Fruit fly (Drosophila melanogaster) whole organism, embryonic: ENCODE results near the gene e.

ENCODE experiments used
- Aef1 ChIP-seq: fragments of 200-800 bp; sonication (Bioruptor generic); IDR thresholded peaks from 3 replicates; pipeline ENCODE4 v1.3.6; 2022; ENCODE audit warnings: missing biosample characterization, missing genetic modification characterization
- Bdp1 ChIP-seq: fragments of 200-800 bp; sonication (Bioruptor generic); optimal IDR thresholded peaks from 3 replicates; lab custom pipeline; 2016; ENCODE audit warnings: missing biosample characterization, missing genetic modification characterization
- C15 ChIP-seq: fragments of 200-800 bp; sonication (Bioruptor generic); IDR thresholded peaks from 3 replicates; pipeline ENCODE4 v1.3.6; 2022; ENCODE audit warnings: missing biosample characterization, missing genetic modification characterization
- CG11398 ChIP-seq: fragments of 200-800 bp; sonication (Bioruptor generic); optimal IDR thresholded peaks from 2 replicates; lab custom pipeline; 2016; ENCODE audit warnings: missing biosample characterization, missing genetic modification characterization
- CG12299 ChIP-seq: fragments of 200-800 bp; sonication (Bioruptor generic); optimal IDR thresholded peaks from 2 replicates; lab custom pipeline; 2018; ENCODE audit warnings: missing biosample characterization, mild to moderate bottlenecking, missing genetic modification characterization
- CG12659 ChIP-seq: fragments of 200-800 bp; sonication (Bioruptor generic); optimal IDR thresholded peaks from 3 replicates; lab custom pipeline; 2017; ENCODE audit warnings: mild to moderate bottlenecking, missing biosample characterization, missing genetic modification reagents, missing genetic modification characterization
- CG14441 ChIP-seq: fragments of 200-800 bp; sonication (Bioruptor generic); IDR thresholded peaks from 2 replicates; pipeline ENCODE4 v1.3.6; 2022; ENCODE audit warnings: missing biosample characterization, missing genetic modification characterization
- CG15073 ChIP-seq: fragments of 200-800 bp; sonication (Bioruptor generic); optimal IDR thresholded peaks from 2 replicates; lab custom pipeline; 2016; ENCODE audit warnings: missing biosample characterization, missing genetic modification characterization
- CG16813 ChIP-seq: fragments of 200-800 bp; sonication (Bioruptor generic); IDR thresholded peaks from 3 replicates; pipeline ENCODE4 v1.3.6; 2022; ENCODE audit warnings: missing biosample characterization, missing genetic modification characterization; ENCODE audit not compliant: partially characterized antibody
- CG2712 ChIP-seq: fragments of 200-800 bp; optimal IDR thresholded peaks from 3 replicates; lab custom pipeline; 2019; ENCODE audit warnings: missing biosample characterization, mild to moderate bottlenecking, missing genetic modification characterization, moderate library complexity
- CG32532 ChIP-seq: fragments of 200-800 bp; sonication (Bioruptor generic); IDR thresholded peaks from 2 replicates; pipeline ENCODE4 v1.3.6; 2022; ENCODE audit warnings: missing biosample characterization, missing genetic modification characterization
- CG3281 ChIP-seq: fragments of 200-800 bp; sonication (Bioruptor generic); optimal IDR thresholded peaks from 3 replicates; lab custom pipeline; 2017; ENCODE audit warnings: missing biosample characterization, mild to moderate bottlenecking, missing genetic modification characterization
- CG34376 ChIP-seq: fragments of 200-800 bp; sonication (Bioruptor generic); optimal IDR thresholded peaks from 2 replicates; lab custom pipeline; 2018; ENCODE audit warnings: missing biosample characterization, mild to moderate bottlenecking, missing genetic modification characterization
- CG3838 ChIP-seq: fragments of 200-800 bp; sonication (Bioruptor generic); optimal IDR thresholded peaks from 3 replicates; lab custom pipeline; 2016; ENCODE audit warnings: missing biosample characterization, missing genetic modification characterization
- CG43689 ChIP-seq: fragments of 200-800 bp; sonication (Bioruptor generic); IDR thresholded peaks from 2 replicates; pipeline ENCODE4 v1.3.6; 2022; ENCODE audit warnings: missing biosample characterization, missing genetic modification characterization
- CG4820 ChIP-seq: fragments of 200-800 bp; sonication (Bioruptor generic); optimal IDR thresholded peaks from 3 replicates; lab custom pipeline; 2016; ENCODE audit warnings: missing biosample characterization, missing genetic modification characterization
- CG5245 ChIP-seq: fragments of 200-800 bp; sonication (Bioruptor generic); optimal IDR thresholded peaks from 3 replicates; lab custom pipeline; 2016; ENCODE audit warnings: missing biosample characterization, missing genetic modification characterization
- CG6689 ChIP-seq: fragments of 200-800 bp; sonication (Bioruptor generic); IDR thresholded peaks from 2 replicates; pipeline ENCODE4 v1.3.6; 2022; ENCODE audit warnings: missing biosample characterization, missing genetic modification characterization
- CG6813 ChIP-seq: fragments of 200-800 bp; sonication (Bioruptor generic); optimal IDR thresholded peaks from 2 replicates; lab custom pipeline; 2017; ENCODE audit warnings: missing biosample characterization, missing genetic modification characterization, mild to moderate bottlenecking, moderate library complexity, missing genetic modification reagents
- CG8089 ChIP-seq: fragments of 200-800 bp; sonication (Bioruptor generic); optimal IDR thresholded peaks from 3 replicates; lab custom pipeline; 2016; ENCODE audit warnings: missing biosample characterization, missing genetic modification characterization
- CG8290 ChIP-seq, 3 experiments: fragments of 200-800 bp; sonication (Bioruptor generic); optimal IDR thresholded peaks; 2 replicates each; lab custom pipeline; 2016 to 2019; ENCODE audit warnings: missing biosample characterization in 3 of 3, missing genetic modification characterization in 3 of 3, mild to moderate bottlenecking in 2 of 3, moderate library complexity in 1 of 3
- CG8359 ChIP-seq: fragments of 200-800 bp; sonication (Bioruptor generic); optimal IDR thresholded peaks from 2 replicates; lab custom pipeline; 2017; ENCODE audit warnings: missing biosample characterization, mild to moderate bottlenecking, missing genetic modification characterization, borderline replicate concordance
- CG8388 ChIP-seq: fragments of 200-800 bp; sonication (Bioruptor generic); optimal IDR thresholded peaks from 2 replicates; lab custom pipeline; 2019; ENCODE audit warnings: missing biosample characterization, mild to moderate bottlenecking, missing genetic modification characterization, moderate library complexity
- Dad ChIP-seq: fragments of 200-800 bp; sonication (Bioruptor generic); optimal IDR thresholded peaks from 3 replicates; lab custom pipeline; 2016; ENCODE audit warnings: missing biosample characterization, missing genetic modification characterization
- Dbx ChIP-seq: fragments of 200-800 bp; sonication (Bioruptor generic); IDR thresholded peaks from 3 replicates; pipeline ENCODE4 v1.3.6; 2022; ENCODE audit warnings: missing biosample characterization, missing genetic modification characterization
- Dek ChIP-seq: fragments of 200-800 bp; sonication (Bioruptor generic); optimal IDR thresholded peaks from 3 replicates; lab custom pipeline; 2019; ENCODE audit warnings: missing biosample characterization, mild to moderate bottlenecking, missing genetic modification characterization, moderate library complexity
- Mad ChIP-seq: fragments of 200-800 bp; sonication (Bioruptor generic); optimal IDR thresholded peaks from 2 replicates; lab custom pipeline; 2016; ENCODE audit warnings: missing biosample characterization, missing genetic modification characterization
- PHDP ChIP-seq: fragments of 200-800 bp; sonication (Bioruptor generic); optimal IDR thresholded peaks from 3 replicates; lab custom pipeline; 2018; ENCODE audit warnings: missing biosample characterization, mild to moderate bottlenecking, missing genetic modification characterization, moderate library complexity
- Scr ChIP-seq: fragments of 200-800 bp; sonication (Bioruptor generic); IDR thresholded peaks from 2 replicates; pipeline ENCODE4 v1.3.6; 2022; ENCODE audit warnings: missing biosample characterization, missing genetic modification characterization; ENCODE audit not compliant: partially characterized antibody
- Sox102F ChIP-seq: fragments of 200-800 bp; sonication (Bioruptor generic); optimal IDR thresholded peaks from 2 replicates; lab custom pipeline; 2018; ENCODE audit warnings: missing biosample characterization, mild to moderate bottlenecking, missing genetic modification characterization, moderate library complexity
- Trl ChIP-seq, 3 experiments: fragments of >200 bp in 2 of 3; fragments of 200-800 bp in 1 of 3; sonication (Bioruptor generic) in 1 of 3; optimal IDR thresholded peaks; 2 replicates in 1 of 3; 3 replicates in 2 of 3; lab custom pipeline; 2016 to 2017; ENCODE audit warnings: missing biosample characterization in 1 of 3, missing genetic modification characterization in 1 of 3
- Vsx1 ChIP-seq: fragments of 200-800 bp; sonication (Bioruptor generic); optimal IDR thresholded peaks from 2 replicates; lab custom pipeline; 2017; ENCODE audit warnings: missing biosample characterization, mild to moderate bottlenecking, missing genetic modification characterization, missing genetic modification reagents
- ase ChIP-seq: fragments of 200-800 bp; sonication (Bioruptor generic); IDR thresholded peaks from 3 replicates; pipeline ENCODE4 v1.3.6; 2022; ENCODE audit warnings: missing biosample characterization, missing genetic modification characterization
- ash1 ChIP-seq: fragments of 200-800 bp; sonication (Bioruptor generic); optimal IDR thresholded peaks from 2 replicates; lab custom pipeline; 2018; ENCODE audit warnings: missing biosample characterization, mild to moderate bottlenecking, missing genetic modification characterization
- bbx ChIP-seq: fragments of 200-800 bp; sonication (Bioruptor generic); IDR thresholded peaks from 2 replicates; pipeline ENCODE4 v1.3.6; 2022; ENCODE audit warnings: missing biosample characterization, missing genetic modification characterization; ENCODE audit not compliant: partially characterized antibody
- dpn ChIP-seq, 2 experiments: fragments of 200-800 bp; sonication (Bioruptor generic); optimal IDR thresholded peaks; 3 replicates each; lab custom pipeline; 2016; ENCODE audit warnings: missing biosample characterization in 2 of 2, missing genetic modification characterization in 2 of 2
- emc ChIP-seq: fragments of 200-800 bp; sonication (Bioruptor generic); optimal IDR thresholded peaks from 2 replicates; lab custom pipeline; 2016; ENCODE audit warnings: missing biosample characterization, missing genetic modification characterization
- fd102C ChIP-seq: fragments of 200-800 bp; sonication (Bioruptor generic); optimal IDR thresholded peaks from 2 replicates; lab custom pipeline; 2018; ENCODE audit warnings: missing biosample characterization, mild to moderate bottlenecking, missing genetic modification characterization, moderate library complexity
- fd96Cb ChIP-seq: fragments of 200-800 bp; sonication (Bioruptor generic); optimal IDR thresholded peaks from 2 replicates; lab custom pipeline; 2018; ENCODE audit warnings: missing biosample characterization, mild to moderate bottlenecking, missing genetic modification characterization, moderate library complexity
- fru ChIP-seq: fragments of >200 bp; optimal IDR thresholded peaks from 2 replicates; lab custom pipeline; 2017
- lab ChIP-seq: fragments of 200-800 bp; sonication (Bioruptor generic); optimal IDR thresholded peaks from 3 replicates; lab custom pipeline; 2017; ENCODE audit warnings: missing biosample characterization, missing genetic modification characterization, mild to moderate bottlenecking, moderate library complexity, missing genetic modification reagents
- lbe ChIP-seq: fragments of 200-800 bp; sonication (Bioruptor generic); optimal IDR thresholded peaks from 2 replicates; lab custom pipeline; 2016; ENCODE audit warnings: missing biosample characterization, mild to moderate bottlenecking, missing genetic modification characterization
- lola ChIP-seq, 3 experiments: fragments of >200 bp in 2 of 3; fragments of 200-800 bp in 1 of 3; sonication (Bioruptor generic) in 1 of 3; optimal IDR thresholded peaks; 2 replicates each; lab custom pipeline; 2017 to 2019; ENCODE audit warnings: missing biosample characterization in 3 of 3, missing genetic modification characterization in 3 of 3, mild to moderate bottlenecking in 1 of 3, moderate library complexity in 1 of 3
- maf-S ChIP-seq: fragments of 200-800 bp; sonication (Bioruptor generic); optimal IDR thresholded peaks from 2 replicates; lab custom pipeline; 2016; ENCODE audit warnings: missing biosample characterization, missing genetic modification characterization
- sima ChIP-seq: fragments of 200-800 bp; sonication (Bioruptor generic); optimal IDR thresholded peaks from 2 replicates; lab custom pipeline; 2016; ENCODE audit warnings: missing biosample characterization, missing genetic modification characterization
- sob ChIP-seq: fragments of 200-800 bp; sonication (Bioruptor generic); IDR thresholded peaks from 2 replicates; pipeline ENCODE4 v1.3.6; 2022; ENCODE audit warnings: missing biosample characterization, missing genetic modification characterization
- sug ChIP-seq: fragments of 200-800 bp; optimal IDR thresholded peaks from 2 replicates; lab custom pipeline; 2019; ENCODE audit warnings: missing biosample characterization, mild to moderate bottlenecking, missing genetic modification characterization, moderate library complexity
- tx ChIP-seq: fragments of 200-800 bp; sonication (Bioruptor generic); optimal IDR thresholded peaks from 2 replicates; lab custom pipeline; 2016; ENCODE audit warnings: missing biosample characterization, missing genetic modification characterization

The e gene

DNA sequence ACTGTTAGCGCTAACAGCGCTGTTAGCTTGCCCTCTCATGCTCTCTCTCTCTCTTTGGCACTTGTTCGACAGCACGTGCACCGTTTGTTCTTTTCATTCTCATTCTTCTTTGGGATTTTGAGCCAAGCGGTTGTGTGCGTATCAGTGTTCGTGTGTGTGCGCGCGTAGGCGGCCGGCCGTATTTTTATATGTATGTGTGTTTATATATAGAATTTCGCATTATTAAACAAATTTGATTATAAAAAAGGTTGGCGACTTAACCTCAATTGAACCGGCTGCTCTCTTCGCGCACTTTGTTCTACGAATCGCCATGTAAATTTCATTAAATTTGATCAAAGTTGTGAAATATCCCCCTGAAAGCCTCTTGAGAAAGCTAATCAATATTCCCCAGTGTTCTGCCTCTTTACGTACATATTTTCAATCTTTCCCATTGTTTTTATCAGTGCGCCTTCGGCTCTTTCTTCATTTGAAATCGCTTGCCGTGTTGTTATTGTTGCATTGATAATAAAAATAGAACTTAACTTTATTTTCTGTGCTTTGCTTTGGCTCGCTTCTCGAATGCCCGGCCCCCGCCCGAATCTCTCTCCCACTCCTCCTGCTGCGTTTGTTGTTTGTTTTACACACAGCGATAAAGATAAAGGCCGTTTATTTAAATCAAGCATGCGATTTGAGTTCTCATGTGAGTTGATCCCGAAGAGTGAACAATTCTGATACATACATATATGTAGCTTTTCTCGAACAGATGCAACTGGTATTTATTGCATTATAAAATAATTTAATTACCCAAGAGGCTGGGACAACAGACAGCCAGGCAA, 37.7 kb downstream of the e start (continued):
- no peak for TF ChIP-seq CG6813 (GFP tag; lab: Kevin White, UChicago)
- no peak for TF ChIP-seq fru
- TF ChIP-seq CG6689 (GFP tag; lab: Robert Waterston, UW), result no peak
- peak; percentile 18 for TF ChIP-seq CG34376 (GFP tag; lab: Kevin White, UChicago)
- TF ChIP-seq Dad (GFP tag; lab: Kevin White, UChicago), result no peak
- no peak for TF ChIP-seq CG12299 (tag; lab: Kevin White, UChicago)
- TF ChIP-seq CG2712, result no peak
- peak; percentile 4 for TF ChIP-seq CG3281 (GFP tag; lab: Kevin White, UChicago)
- no peak for TF ChIP-seq dpn (GFP tag; optimal IDR thresholded peaks at IDR 0.05; lab: Kevin White, UChicago)
- TF ChIP-seq CG8089, result no peak
- no peak for TF ChIP-seq CG8359 (GFP tag; lab: Kevin White, UChicago)
- TF ChIP-seq maf-S (GFP tag; lab: Kevin White, UChicago), result no peak
- no peak for TF ChIP-seq CG12659 (GFP tag; lab: Kevin White, UChicago)
- no peak for TF ChIP-seq lola (GFP tag; optimal IDR thresholded peaks at IDR 0.05; lab: Kevin White, UChicago)
- TF ChIP-seq Sox102F (GFP tag; lab: Kevin White, UChicago), result peak; percentile 7
- TF ChIP-seq bbx (GFP tag; lab: Robert Waterston, UW), result 0 out of 2 replicates have a peak, but pooled peaks have one; percentile 12
- no peak for TF ChIP-seq Mad (GFP tag; lab: Kevin White, UChicago)
- no peak for TF ChIP-seq Scr
- TF ChIP-seq CG8290 (GFP tag; optimal IDR thresholded peaks at IDR 0.05; lab: Kevin White, UChicago), result no peak
- peak in 1 of 2 experiments; percentile 4 for TF ChIP-seq CG8290 (tag; optimal IDR thresholded peaks at IDR 0.05; lab: Kevin White, UChicago)
- TF ChIP-seq CG16813 (GFP tag; lab: Robert Waterston, UW), result no peak
- TF ChIP-seq sima (GFP tag; lab: Kevin White, UChicago), result no peak
- TF ChIP-seq Vsx1 (GFP tag; lab: Kevin White, UChicago), result peak; percentile 36
- no peak for TF ChIP-seq Bdp1
- TF ChIP-seq lab (GFP tag; lab: Kevin White, UChicago), result no peak
- no peak for TF ChIP-seq CG15073 (GFP tag; lab: Kevin White, UChicago)
- TF ChIP-seq CG8388 (GFP tag; lab: Kevin White, UChicago), result no peak
- peak; percentile 68 to 85 for TF ChIP-seq Trl (optimal IDR thresholded peaks at IDR 0.05; lab: Kevin White, UChicago)
- no peak for TF ChIP-seq Trl (GFP tag; optimal IDR thresholded peaks at IDR 0.05; lab: Kevin White, UChicago)
- no peak for TF ChIP-seq Dbx (GFP tag; lab: Robert Waterston, UW)
- no peak for TF ChIP-seq fd96Cb (tag; lab: Kevin White, UChicago)
- peak; percentile 7; the same call in 1 of the 2 replicates for TF ChIP-seq CG32532 (GFP tag; lab: Robert Waterston, UW)
- no peak for TF ChIP-seq CG3838
- peak; percentile 6 for TF ChIP-seq lbe (GFP tag; lab: Kevin White, UChicago)
- TF ChIP-seq fd102C (GFP tag; lab: Kevin White, UChicago), result no peak
- TF ChIP-seq ase (GFP tag; lab: Robert Waterston, UW), result no peak
- TF ChIP-seq Dek (tag; lab: Kevin White, UChicago), result no peak
- TF ChIP-seq, all 482 proteins: peak for 41

DNA sequence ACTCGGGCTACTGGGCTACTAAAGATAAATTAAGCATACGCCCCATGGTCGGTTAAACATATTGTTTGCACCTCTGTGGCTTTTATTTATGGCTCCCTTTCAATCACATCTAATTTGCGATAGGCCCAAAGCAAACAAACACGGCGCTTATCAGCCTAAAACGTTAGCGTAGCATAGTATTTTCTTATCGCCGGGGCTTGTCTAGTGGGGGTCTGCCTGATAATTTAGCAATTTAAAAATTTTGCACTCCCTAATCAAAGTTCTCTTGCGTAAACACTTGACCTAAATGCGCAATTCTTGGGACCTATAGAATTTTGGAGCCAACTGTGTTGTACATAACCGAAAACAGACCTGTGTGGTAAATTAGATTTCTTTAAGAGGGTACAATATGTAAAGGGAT, 38.9 kb downstream of the e start:
- TF ChIP-seq CG43689 (GFP tag; lab: Robert Waterston, UW), result no peak
- no peak for TF ChIP-seq Aef1
- TF ChIP-seq emc, result no peak
- TF ChIP-seq CG34376 (GFP tag; lab: Kevin White, UChicago), result peak; percentile 83
- no peak for TF ChIP-seq sob (GFP tag; lab: Robert Waterston, UW)
- no peak for TF ChIP-seq CG11398
- 0 out of 2 replicates have a peak, but pooled peaks have one; percentile 17 for TF ChIP-seq CG14441 (GFP tag; lab: Robert Waterston, UW)
- TF ChIP-seq PHDP (tag; lab: Kevin White, UChicago), result no peak
- 0 out of 3 replicates have a peak, but pooled peaks have one; percentile 38 for TF ChIP-seq C15 (GFP tag; lab: Robert Waterston, UW)
- TF ChIP-seq CG5245 (GFP tag; lab: Kevin White, UChicago), result no peak
- TF ChIP-seq sug (tag; lab: Kevin White, UChicago), result peak; percentile 100
- TF ChIP-seq CG8388 (GFP tag; lab: Kevin White, UChicago), result no peak
- peak; percentile 74 for TF ChIP-seq lab (GFP tag; lab: Kevin White, UChicago)
- no peak for TF ChIP-seq CG4820 (GFP tag; lab: Kevin White, UChicago)
- no peak for TF ChIP-seq tx (GFP tag; lab: Kevin White, UChicago)
- TF ChIP-seq ash1 (GFP tag; lab: Kevin White, UChicago), result no peak
